Fruit fly (Drosophila melanogaster) whole organism, prepupa: ENCODE measurements around the gene CG12448.

Source experiments
- CG10631 ChIP-seq: fragments of 200-800 bp; sonication (Bioruptor generic); optimal IDR thresholded peaks from 2 replicates; lab custom pipeline; 2016; ENCODE audit warnings: missing biosample characterization, missing genetic modification characterization
- CG10669 ChIP-seq: fragments of 200-800 bp; sonication (Bioruptor generic); optimal IDR thresholded peaks from 3 replicates; lab custom pipeline; 2018; ENCODE audit warnings: missing biosample characterization, mild to moderate bottlenecking, missing genetic modification characterization, moderate library complexity
- CG11902 ChIP-seq: fragments of 200-800 bp; sonication (Bioruptor generic); optimal IDR thresholded peaks from 3 replicates; lab custom pipeline; 2016; ENCODE audit warnings: missing biosample characterization, missing genetic modification characterization
- CG15336 ChIP-seq: fragments of 200-800 bp; sonication (Bioruptor generic); IDR thresholded peaks from 2 replicates; pipeline ENCODE4 v1.3.6; 2022; ENCODE audit warnings: missing biosample characterization, missing genetic modification characterization
- CG16779 ChIP-seq: fragments of 200-800 bp; sonication (Bioruptor generic); optimal IDR thresholded peaks from 3 replicates; lab custom pipeline; 2017; ENCODE audit warnings: missing biosample characterization, mild to moderate bottlenecking, missing genetic modification characterization
- CG31627 ChIP-seq: fragments of 200-800 bp; sonication (Bioruptor generic); optimal IDR thresholded peaks from 3 replicates; lab custom pipeline; 2016; ENCODE audit warnings: missing biosample characterization, missing genetic modification characterization
- CG32006 ChIP-seq: fragments of 200-800 bp; sonication (Bioruptor generic); optimal IDR thresholded peaks from 3 replicates; lab custom pipeline; 2017; ENCODE audit warnings: missing biosample characterization, mild to moderate bottlenecking, missing genetic modification characterization
- CG3919 ChIP-seq: fragments of 200-800 bp; sonication (Bioruptor generic); optimal IDR thresholded peaks from 3 replicates; lab custom pipeline; 2016; ENCODE audit warnings: missing biosample characterization, missing genetic modification characterization
- CG4318 ChIP-seq: fragments of 200-800 bp; sonication (Bioruptor generic); optimal IDR thresholded peaks from 3 replicates; lab custom pipeline; 2017; ENCODE audit warnings: missing biosample characterization, mild to moderate bottlenecking, missing genetic modification characterization
- CG6276 ChIP-seq: fragments of 200-800 bp; sonication (Bioruptor generic); optimal IDR thresholded peaks from 2 replicates; lab custom pipeline; 2017; ENCODE audit warnings: missing biosample characterization, mild to moderate bottlenecking, missing genetic modification characterization
- CG6792 ChIP-seq: fragments of 200-800 bp; sonication (Bioruptor generic); optimal IDR thresholded peaks from 3 replicates; lab custom pipeline; 2016; ENCODE audit warnings: missing biosample characterization, missing genetic modification characterization
- CG8119 ChIP-seq: fragments of 200-800 bp; sonication (Bioruptor generic); IDR thresholded peaks from 3 replicates; pipeline ENCODE4 v1.3.6; 2022; ENCODE audit warnings: missing biosample characterization, missing genetic modification characterization
- CG8319 ChIP-seq: fragments of 200-800 bp; sonication (Bioruptor generic); optimal IDR thresholded peaks from 3 replicates; lab custom pipeline; 2016; ENCODE audit warnings: missing biosample characterization, missing genetic modification characterization
- CG9139 ChIP-seq: fragments of 200-800 bp; sonication (Bioruptor generic); optimal IDR thresholded peaks from 3 replicates; lab custom pipeline; 2017; ENCODE audit warnings: missing biosample characterization, mild to moderate bottlenecking, missing genetic modification characterization
- Eip78C ChIP-seq: fragments of 200-800 bp; sonication (Bioruptor generic); peaks from one replicate; lab custom pipeline; 2016; ENCODE audit warnings: missing biosample characterization, missing genetic modification characterization
- Eip93F ChIP-seq: fragments of 200-800 bp; sonication (Bioruptor generic); optimal IDR thresholded peaks from 2 replicates; lab custom pipeline; 2016; ENCODE audit warnings: missing biosample characterization, mild to moderate bottlenecking, missing genetic modification characterization
- Ets96B ChIP-seq: fragments of 200-800 bp; optimal IDR thresholded peaks from 2 replicates; lab custom pipeline; 2019; ENCODE audit warnings: missing biosample characterization, mild to moderate bottlenecking, missing genetic modification characterization, moderate library complexity
- Hr38 ChIP-seq: sonication (Bioruptor generic); optimal IDR thresholded peaks from 2 replicates; lab custom pipeline; 2016; ENCODE audit warnings: missing biosample characterization, missing genetic modification characterization
- Hr39 ChIP-seq: fragments of 200-800 bp; sonication (Bioruptor generic); optimal IDR thresholded peaks from 2 replicates; lab custom pipeline; 2016; ENCODE audit warnings: missing biosample characterization, missing genetic modification characterization
- Hr4 ChIP-seq: fragments of 200-800 bp; sonication (Bioruptor generic); optimal IDR thresholded peaks from 3 replicates; lab custom pipeline; 2016; ENCODE audit warnings: missing biosample characterization, missing genetic modification characterization
- Lpt ChIP-seq: fragments of 200-800 bp; sonication (Bioruptor generic); optimal IDR thresholded peaks from 3 replicates; lab custom pipeline; 2016; ENCODE audit warnings: missing biosample characterization, missing genetic modification characterization
- Sox102F ChIP-seq: fragments of 200-800 bp; sonication (Bioruptor generic); optimal IDR thresholded peaks from 2 replicates; lab custom pipeline; 2016; ENCODE audit warnings: missing biosample characterization, mild to moderate bottlenecking, missing genetic modification characterization
- Sox15 ChIP-seq: fragments of 200-800 bp; sonication (Bioruptor generic); optimal IDR thresholded peaks from 3 replicates; lab custom pipeline; 2016; ENCODE audit warnings: missing biosample characterization, missing genetic modification characterization
- achi ChIP-seq: fragments of 200-800 bp; sonication (Bioruptor generic); optimal IDR thresholded peaks from 3 replicates; lab custom pipeline; 2016; ENCODE audit warnings: missing biosample characterization, missing genetic modification characterization
- cyc ChIP-seq: fragments of 200-800 bp; sonication (Bioruptor generic); optimal IDR thresholded peaks from 3 replicates; lab custom pipeline; 2016; ENCODE audit warnings: missing biosample characterization, missing genetic modification characterization
- dsx ChIP-seq: fragments of 200-800 bp; optimal IDR thresholded peaks from 3 replicates; lab custom pipeline; 2019; ENCODE audit warnings: missing biosample characterization, mild to moderate bottlenecking, missing genetic modification characterization, moderate library complexity; ENCODE audit not compliant: poor library complexity, severe bottlenecking
- net ChIP-seq: fragments of 200-800 bp; sonication (Bioruptor generic); optimal IDR thresholded peaks from 3 replicates; lab custom pipeline; 2016; ENCODE audit warnings: missing biosample characterization, missing genetic modification characterization
- salr ChIP-seq, 2 experiments: fragments of 200-800 bp; sonication (Bioruptor generic); optimal IDR thresholded peaks; 3 replicates each; lab custom pipeline; 2016 to 2018; ENCODE audit warnings: missing biosample characterization in 2 of 2, missing genetic modification characterization in 2 of 2, mild to moderate bottlenecking in 1 of 2
- spab ChIP-seq: fragments of 200-800 bp; sonication (Bioruptor generic); optimal IDR thresholded peaks from 2 replicates; lab custom pipeline; 2017; ENCODE audit warnings: missing biosample characterization, mild to moderate bottlenecking, missing genetic modification characterization, missing genetic modification reagents
- ss ChIP-seq, 2 experiments: fragments of 200-800 bp; sonication (Bioruptor generic); optimal IDR thresholded peaks; 2 replicates in 1 of 2; 3 replicates in 1 of 2; lab custom pipeline; 2017 to 2018; ENCODE audit warnings: mild to moderate bottlenecking in 2 of 2, missing biosample characterization in 2 of 2, missing genetic modification characterization in 2 of 2, moderate library complexity in 1 of 2
- svp ChIP-seq: fragments of 200-800 bp; sonication (Bioruptor generic); peaks from one replicate; lab custom pipeline; 2016; ENCODE audit warnings: missing biosample characterization, missing genetic modification characterization
- vri ChIP-seq: fragments of 200-800 bp; sonication (Bioruptor generic); optimal IDR thresholded peaks from 3 replicates; lab custom pipeline; 2016; ENCODE audit warnings: missing biosample characterization, mild to moderate bottlenecking, missing genetic modification characterization

The CG12448 gene

dm6 chr2L:15941141-15941540, at the start of gene CG12448:
TSS of gene CG12448 (plus strand) at chr2L:15941441.
- TF ChIP-seq cyc (no peak), achi (GFP tag; lab: Kevin White, UChicago) (no peak)
- TF ChIP-seq, all 60 proteins: peak for 0

- TF ChIP-seq Ets96B: no peak
- no peak for TF ChIP-seq CG8119
- no peak for TF ChIP-seq svp (GFP tag; lab: Kevin White, UChicago)
- no peak for TF ChIP-seq CG10631 (GFP tag; lab: Kevin White, UChicago)
- no peak for TF ChIP-seq CG32006 (GFP tag; lab: Kevin White, UChicago)
- TF ChIP-seq CG16779 (tag; lab: Kevin White, UChicago): no peak
- TF ChIP-seq Hr39 (GFP tag; lab: Kevin White, UChicago): no peak
- TF ChIP-seq dsx (GFP tag; lab: Kevin White, UChicago): no peak
- TF ChIP-seq CG11902 (GFP tag; lab: Kevin White, UChicago): no peak
- no peak for TF ChIP-seq net (GFP tag; lab: Kevin White, UChicago)
- TF ChIP-seq CG3919 (GFP tag; lab: Kevin White, UChicago): no peak
- TF ChIP-seq CG6792 (GFP tag; lab: Kevin White, UChicago): no peak
- TF ChIP-seq, all 60 proteins: peak for 0
Measured at dm6 chr2L:15893711-15894110, 47.5 kb upstream of the CG12448 start, which contains the start of gene Tep1. TSS of gene Tep1 (minus strand) at chr2L:15893811.

dm6 chr2L:15895154-15895553, 46.1 kb upstream of the CG12448 start, which contains the start of gene CG31735:
TSS of gene CG31735 (plus strand) at chr2L:15895454.
- no peak for TF ChIP-seq CG15336 (GFP tag; lab: Robert Waterston, UW)
- TF ChIP-seq spab: no peak
- no peak for TF ChIP-seq Eip78C
- no peak for TF ChIP-seq Lpt
- no peak for TF ChIP-seq CG6276
- TF ChIP-seq CG9139 (GFP tag; lab: Kevin White, UChicago): no peak
- no peak for TF ChIP-seq Sox102F (GFP tag; lab: Kevin White, UChicago)
- TF ChIP-seq salr (GFP tag; optimal IDR thresholded peaks at IDR 0.05; lab: Kevin White, UChicago): no peak
- TF ChIP-seq Hr38: no peak
- TF ChIP-seq CG10631 (GFP tag; lab: Kevin White, UChicago): no peak
- TF ChIP-seq net (GFP tag; lab: Kevin White, UChicago): no peak
- TF ChIP-seq svp (GFP tag; lab: Kevin White, UChicago): no peak

- no peak for TF ChIP-seq CG11902 (GFP tag; lab: Kevin White, UChicago)
- no peak for TF ChIP-seq CG4318 (GFP tag; lab: Kevin White, UChicago)
- TF ChIP-seq CG6792 (GFP tag; lab: Kevin White, UChicago): no peak
- TF ChIP-seq ss (GFP tag; optimal IDR thresholded peaks at IDR 0.05; lab: Kevin White, UChicago): no peak
- no peak for TF ChIP-seq CG10669
- TF ChIP-seq salr (GFP tag; optimal IDR thresholded peaks at IDR 0.05; lab: Kevin White, UChicago): no peak
- no peak for TF ChIP-seq CG31627
- no peak for TF ChIP-seq spab
- no peak for TF ChIP-seq CG8319 (GFP tag; lab: Kevin White, UChicago)
- no peak for TF ChIP-seq Eip93F (GFP tag; lab: Kevin White, UChicago)
- TF ChIP-seq Sox15 (GFP tag; lab: Kevin White, UChicago): no peak
- no peak for TF ChIP-seq vri (GFP tag; lab: Kevin White, UChicago)
Measured at dm6 chr2L:15900424-15900823, 40.8 kb upstream of the CG12448 start, which contains the start of gene CG31823. TSS of gene CG31823 (minus strand) at chr2L:15900524.

dm6 chr2L:15902310-15902709, 38.9 kb upstream of the CG12448 start, which contains the start of gene CG31821:
TSS of gene CG31821 (minus strand) at chr2L:15902410.
- TF ChIP-seq Hr38 (no peak), ss (GFP tag; optimal IDR thresholded peaks at IDR 0.05; lab: Kevin White, UChicago) (no peak), svp (GFP tag; lab: Kevin White, UChicago) (no peak), Eip78C (no peak), Hr4 (GFP tag; lab: Kevin White, UChicago) (no peak)
